Fruit fly (Drosophila melanogaster) whole organism, embryonic: ENCODE data around the gene Vha68-1.

Source experiments
- CG10209 ChIP-seq: fragments of 200-800 bp; sonication (Bioruptor generic); optimal IDR thresholded peaks from 3 replicates; lab custom pipeline; 2017; ENCODE audit warnings: missing biosample characterization, mild to moderate bottlenecking, missing genetic modification characterization, missing genetic modification reagents
- CG12744 ChIP-seq: fragments of 200-800 bp; sonication (Bioruptor generic); optimal IDR thresholded peaks from 2 replicates; lab custom pipeline; 2016; ENCODE audit warnings: missing biosample characterization, missing genetic modification characterization
- CG13296 ChIP-seq: fragments of 200-800 bp; sonication (Bioruptor generic); optimal IDR thresholded peaks from 3 replicates; lab custom pipeline; 2018; ENCODE audit warnings: missing biosample characterization, mild to moderate bottlenecking, missing genetic modification characterization
- CG13424 ChIP-seq: fragments of 200-800 bp; sonication (Bioruptor generic); optimal IDR thresholded peaks from 2 replicates; lab custom pipeline; 2019; ENCODE audit warnings: missing biosample characterization, mild to moderate bottlenecking, missing genetic modification characterization, moderate library complexity
- CG15073 ChIP-seq: fragments of 200-800 bp; sonication (Bioruptor generic); optimal IDR thresholded peaks from 2 replicates; lab custom pipeline; 2016; ENCODE audit warnings: missing biosample characterization, missing genetic modification characterization
- CG1529 ChIP-seq: fragments of 200-800 bp; sonication (Bioruptor generic); optimal IDR thresholded peaks from 3 replicates; lab custom pipeline; 2018; ENCODE audit warnings: missing biosample characterization, missing genetic modification characterization
- CG15601 ChIP-seq: fragments of 200-800 bp; sonication (Bioruptor generic); optimal IDR thresholded peaks from 3 replicates; lab custom pipeline; 2019; ENCODE audit warnings: missing biosample characterization, mild to moderate bottlenecking, missing genetic modification characterization, moderate library complexity
- CG16863 ChIP-seq: fragments of 200-800 bp; sonication (Bioruptor generic); optimal IDR thresholded peaks from 3 replicates; lab custom pipeline; 2016; ENCODE audit warnings: missing biosample characterization, missing genetic modification characterization
- CG17385 ChIP-seq: fragments of 200-800 bp; sonication (Bioruptor generic); optimal IDR thresholded peaks from 3 replicates; lab custom pipeline; 2018; ENCODE audit warnings: missing biosample characterization, mild to moderate bottlenecking, missing genetic modification characterization
- CG18011 ChIP-seq: fragments of 200-800 bp; sonication (Bioruptor generic); optimal IDR thresholded peaks from 2 replicates; lab custom pipeline; 2017; ENCODE audit warnings: missing biosample characterization, missing genetic modification characterization, mild to moderate bottlenecking, moderate library complexity, missing genotype
- CG2116 ChIP-seq: fragments of 200-800 bp; sonication (Bioruptor generic); optimal IDR thresholded peaks from 3 replicates; lab custom pipeline; 2018; ENCODE audit warnings: missing biosample characterization, mild to moderate bottlenecking, missing genetic modification characterization
- CG2199 ChIP-seq: fragments of 200-800 bp; sonication (Bioruptor generic); IDR thresholded peaks from 3 replicates; pipeline ENCODE4 v1.3.6; 2022; ENCODE audit warnings: missing biosample characterization, missing genetic modification characterization
- CG30403 ChIP-seq: fragments of 200-800 bp; sonication (Bioruptor generic); optimal IDR thresholded peaks from 3 replicates; lab custom pipeline; 2016; ENCODE audit warnings: missing biosample characterization, missing genetic modification characterization
- CG4707 ChIP-seq: fragments of 200-800 bp; sonication (Bioruptor generic); optimal IDR thresholded peaks from 2 replicates; lab custom pipeline; 2018; ENCODE audit warnings: missing biosample characterization, mild to moderate bottlenecking, missing genetic modification characterization, moderate library complexity
- CG5953 ChIP-seq: fragments of 200-800 bp; sonication (Bioruptor generic); IDR thresholded peaks from 2 replicates; pipeline ENCODE4 v1.3.6; 2022; ENCODE audit warnings: missing biosample characterization, missing genetic modification characterization
- CG6854 ChIP-seq: fragments of 200-800 bp; sonication (Bioruptor generic); optimal IDR thresholded peaks from 3 replicates; lab custom pipeline; 2017; ENCODE audit warnings: missing biosample characterization, mild to moderate bottlenecking, missing genetic modification characterization
- CG7987 ChIP-seq: fragments of 200-800 bp; sonication (Bioruptor generic); optimal IDR thresholded peaks from 2 replicates; lab custom pipeline; 2018; ENCODE audit warnings: missing biosample characterization, mild to moderate bottlenecking, missing genetic modification characterization, moderate library complexity
- CG8359 ChIP-seq: fragments of 200-800 bp; sonication (Bioruptor generic); optimal IDR thresholded peaks from 2 replicates; lab custom pipeline; 2017; ENCODE audit warnings: missing biosample characterization, mild to moderate bottlenecking, missing genetic modification characterization, borderline replicate concordance
- D ChIP-seq, 2 experiments: fragments of 200-800 bp in 1 of 2; fragments of >200 bp in 1 of 2; sonication (Bioruptor generic) in 1 of 2; optimal IDR thresholded peaks; 2 replicates in 1 of 2; 3 replicates in 1 of 2; lab custom pipeline; 2017; ENCODE audit warnings: mild to moderate bottlenecking in 1 of 2, missing biosample characterization in 1 of 2, missing genetic modification characterization in 1 of 2, missing genetic modification reagents in 1 of 2
- Dbx ChIP-seq: fragments of 200-800 bp; sonication (Bioruptor generic); IDR thresholded peaks from 3 replicates; pipeline ENCODE4 v1.3.6; 2022; ENCODE audit warnings: missing biosample characterization, missing genetic modification characterization
- E2f2 ChIP-seq: fragments of 200-800 bp; sonication (Bioruptor generic); IDR thresholded peaks from 2 replicates; pipeline ENCODE4 v1.3.6; 2022; ENCODE audit warnings: missing biosample characterization, missing genetic modification characterization
- Fer1 ChIP-seq: fragments of 200-800 bp; sonication (Bioruptor generic); optimal IDR thresholded peaks from 2 replicates; lab custom pipeline; 2017; ENCODE audit warnings: missing biosample characterization, mild to moderate bottlenecking, missing genetic modification characterization
- Gug ChIP-seq: fragments of 200-800 bp; sonication (Bioruptor generic); IDR thresholded peaks from 4 replicates; pipeline ENCODE4 v1.3.6; 2022; ENCODE audit warnings: missing biosample characterization, missing genetic modification characterization
- Hmr ChIP-seq: fragments of 200-800 bp; sonication (Bioruptor generic); optimal IDR thresholded peaks from 3 replicates; lab custom pipeline; 2017; ENCODE audit warnings: mild to moderate bottlenecking, missing biosample characterization, missing genetic modification reagents, missing genetic modification characterization
- Opbp ChIP-seq: fragments of 200-800 bp; sonication (Bioruptor generic); IDR thresholded peaks from 3 replicates; pipeline ENCODE4 v1.3.6; 2022; ENCODE audit warnings: missing biosample characterization, missing genetic modification characterization; ENCODE audit not compliant: partially characterized antibody
- Optix ChIP-seq: fragments of 200-800 bp; sonication (Bioruptor generic); IDR thresholded peaks from 3 replicates; pipeline ENCODE4 v1.3.6; 2022; ENCODE audit warnings: missing biosample characterization, missing genetic modification characterization
- Sin3A ChIP-seq: fragments of >200 bp; optimal IDR thresholded peaks from 2 replicates; lab custom pipeline; 2018
- Spps ChIP-seq: fragments of 200-800 bp; sonication (Bioruptor generic); optimal IDR thresholded peaks from 2 replicates; lab custom pipeline; 2018; ENCODE audit warnings: missing biosample characterization, mild to moderate bottlenecking, missing genetic modification characterization
- Vsx1 ChIP-seq: fragments of 200-800 bp; sonication (Bioruptor generic); optimal IDR thresholded peaks from 2 replicates; lab custom pipeline; 2017; ENCODE audit warnings: missing biosample characterization, mild to moderate bottlenecking, missing genetic modification characterization, missing genetic modification reagents
- amos ChIP-seq: fragments of 200-800 bp; sonication (Bioruptor generic); IDR thresholded peaks from 2 replicates; pipeline ENCODE4 v1.3.6; 2022; ENCODE audit warnings: missing biosample characterization, missing genetic modification characterization; ENCODE audit not compliant: partially characterized antibody
- aop ChIP-seq: fragments of 200-800 bp; sonication (Bioruptor generic); IDR thresholded peaks from 2 replicates; pipeline ENCODE4 v1.3.6; 2022; ENCODE audit warnings: missing biosample characterization, missing genetic modification characterization
- ase ChIP-seq: fragments of 200-800 bp; sonication (Bioruptor generic); IDR thresholded peaks from 3 replicates; pipeline ENCODE4 v1.3.6; 2022; ENCODE audit warnings: missing biosample characterization, missing genetic modification characterization
- ash1 ChIP-seq: fragments of 200-800 bp; sonication (Bioruptor generic); optimal IDR thresholded peaks from 2 replicates; lab custom pipeline; 2018; ENCODE audit warnings: missing biosample characterization, mild to moderate bottlenecking, missing genetic modification characterization
- bbx ChIP-seq: fragments of 200-800 bp; sonication (Bioruptor generic); IDR thresholded peaks from 2 replicates; pipeline ENCODE4 v1.3.6; 2022; ENCODE audit warnings: missing biosample characterization, missing genetic modification characterization; ENCODE audit not compliant: partially characterized antibody
- btn ChIP-seq: fragments of 200-800 bp; sonication (Bioruptor generic); optimal IDR thresholded peaks from 2 replicates; lab custom pipeline; 2016; ENCODE audit warnings: missing biosample characterization, missing genetic modification characterization
- croc ChIP-seq: fragments of 200-800 bp; sonication (Bioruptor generic); conservative IDR thresholded peaks from 3 replicates; pipeline ENCODE4 v1.3.6; 2022; ENCODE audit warnings: missing biosample characterization, missing genetic modification characterization
- fu2 ChIP-seq: fragments of 200-800 bp; sonication (Bioruptor generic); optimal IDR thresholded peaks from 2 replicates; lab custom pipeline; 2016; ENCODE audit warnings: missing biosample characterization, missing genetic modification characterization
- ind ChIP-seq: fragments of 200-800 bp; sonication (Bioruptor generic); optimal IDR thresholded peaks from 3 replicates; lab custom pipeline; 2016; ENCODE audit warnings: missing biosample characterization, missing genetic modification characterization
- lbe ChIP-seq: fragments of 200-800 bp; sonication (Bioruptor generic); optimal IDR thresholded peaks from 2 replicates; lab custom pipeline; 2016; ENCODE audit warnings: missing biosample characterization, mild to moderate bottlenecking, missing genetic modification characterization
- lilli ChIP-seq: fragments of 200-800 bp; sonication (Bioruptor generic); optimal IDR thresholded peaks from 3 replicates; lab custom pipeline; 2016; ENCODE audit warnings: missing biosample characterization, missing genetic modification characterization
- lmd ChIP-seq: fragments of 200-800 bp; sonication (Bioruptor generic); IDR thresholded peaks from 2 replicates; pipeline ENCODE4 v1.3.6; 2022; ENCODE audit warnings: missing biosample characterization, missing genetic modification characterization
- mam ChIP-seq: fragments of 200-800 bp; sonication (Bioruptor generic); optimal IDR thresholded peaks from 3 replicates; lab custom pipeline; 2016; ENCODE audit warnings: missing biosample characterization, missing genetic modification characterization
- pfk ChIP-seq: fragments of 200-800 bp; sonication (Bioruptor generic); optimal IDR thresholded peaks from 2 replicates; lab custom pipeline; 2018; ENCODE audit warnings: missing biosample characterization, mild to moderate bottlenecking, missing genetic modification characterization, moderate library complexity
- salm ChIP-seq: fragments of 200-800 bp; sonication (Bioruptor generic); optimal IDR thresholded peaks from 2 replicates; lab custom pipeline; 2018; ENCODE audit warnings: missing biosample characterization, mild to moderate bottlenecking, missing genetic modification characterization
- sens ChIP-seq: fragments of 200-800 bp; sonication (Bioruptor generic); peaks from one replicate; lab custom pipeline; 2016; ENCODE audit warnings: missing biosample characterization, missing genetic modification characterization
- slou ChIP-seq: fragments of 200-800 bp; sonication (Bioruptor generic); optimal IDR thresholded peaks from 3 replicates; lab custom pipeline; 2016; ENCODE audit warnings: missing biosample characterization, missing genetic modification characterization
- sob ChIP-seq: fragments of 200-800 bp; sonication (Bioruptor generic); IDR thresholded peaks from 2 replicates; pipeline ENCODE4 v1.3.6; 2022; ENCODE audit warnings: missing biosample characterization, missing genetic modification characterization
- sug ChIP-seq: fragments of 200-800 bp; optimal IDR thresholded peaks from 2 replicates; lab custom pipeline; 2019; ENCODE audit warnings: missing biosample characterization, mild to moderate bottlenecking, missing genetic modification characterization, moderate library complexity
- tin ChIP-seq: fragments of 200-800 bp; sonication (Bioruptor generic); optimal IDR thresholded peaks from 3 replicates; lab custom pipeline; 2016; ENCODE audit warnings: missing biosample characterization, missing genetic modification characterization
- tup ChIP-seq: fragments of 200-800 bp; sonication (Bioruptor generic); optimal IDR thresholded peaks from 2 replicates; lab custom pipeline; 2016; ENCODE audit warnings: missing biosample characterization, mild to moderate bottlenecking, missing genetic modification characterization, moderate library complexity
- vnd ChIP-seq: fragments of 200-800 bp; sonication (Bioruptor generic); IDR thresholded peaks from 3 replicates; pipeline ENCODE4 v1.3.6; 2022; ENCODE audit warnings: missing biosample characterization, missing genetic modification characterization; ENCODE audit not compliant: partially characterized antibody
- wor ChIP-seq: fragments of 200-800 bp; sonication (Bioruptor generic); IDR thresholded peaks from 2 replicates; pipeline ENCODE4 v1.3.6; 2022; ENCODE audit warnings: missing biosample characterization, missing genetic modification characterization

Gene Vha68-1

dm6 chr2L:13049136-13049535 is 45.2 kb upstream of the Vha68-1 start (continued):
- TF ChIP-seq aop (GFP tag; lab: Robert Waterston, UW), result no peak
- TF ChIP-seq CG13424, result peak; percentile 1
- TF ChIP-seq bbx, result no peak
- TF ChIP-seq tin, result no peak
- TF ChIP-seq CG18011 (GFP tag; lab: Kevin White, UChicago), result no peak
- no peak for TF ChIP-seq CG12744 (GFP tag; lab: Kevin White, UChicago)
- no peak for TF ChIP-seq CG16863 (GFP tag; lab: Kevin White, UChicago)
- no peak for TF ChIP-seq CG2199 (GFP tag; lab: Robert Waterston, UW)
- TF ChIP-seq ind (GFP tag; lab: Kevin White, UChicago), result peak; percentile 5
- TF ChIP-seq Fer1, result peak; percentile 66
- TF ChIP-seq CG5953 (GFP tag; lab: Robert Waterston, UW), result no peak
- no peak; the same call in 3 of the 4 replicates for TF ChIP-seq Gug (GFP tag; lab: Robert Waterston, UW)
- TF ChIP-seq fu2 (GFP tag; lab: Kevin White, UChicago), result no peak
- TF ChIP-seq Opbp (GFP tag; lab: Robert Waterston, UW), result no peak
- no peak for TF ChIP-seq Dbx (GFP tag; lab: Robert Waterston, UW)
- TF ChIP-seq amos (GFP tag; lab: Robert Waterston, UW), result no peak
- TF ChIP-seq slou, result peak; percentile 1
- no peak for TF ChIP-seq Vsx1
- no peak for TF ChIP-seq ash1 (GFP tag; lab: Kevin White, UChicago)
- TF ChIP-seq CG7987 (GFP tag; lab: Kevin White, UChicago), result no peak
- no peak for TF ChIP-seq sens (GFP tag; lab: Kevin White, UChicago)
- no peak for TF ChIP-seq D (optimal IDR thresholded peaks at IDR 0.05; lab: Kevin White, UChicago)
- TF ChIP-seq D (GFP tag; optimal IDR thresholded peaks at IDR 0.05; lab: Kevin White, UChicago), result no peak
- TF ChIP-seq lilli (GFP tag; lab: Kevin White, UChicago), result peak; percentile 4
- TF ChIP-seq ase (GFP tag; lab: Robert Waterston, UW), result no peak
- no peak for TF ChIP-seq vnd (GFP tag; lab: Robert Waterston, UW)
- TF ChIP-seq CG17385 (GFP tag; lab: Kevin White, UChicago), result no peak
- TF ChIP-seq Optix (GFP tag; lab: Robert Waterston, UW), result no peak
- TF ChIP-seq mam (GFP tag; lab: Kevin White, UChicago), result peak; percentile 6
- no peak for TF ChIP-seq wor
- TF ChIP-seq CG2116 (GFP tag; lab: Kevin White, UChicago), result no peak
- TF ChIP-seq salm, result no peak
- TF ChIP-seq sob (GFP tag; lab: Robert Waterston, UW), result 0 out of 2 replicates have a peak, but pooled peaks have one; percentile 27
- TF ChIP-seq Spps (tag; lab: Kevin White, UChicago), result no peak
- no peak for TF ChIP-seq tup (GFP tag; lab: Kevin White, UChicago)
- TF ChIP-seq CG8359 (GFP tag; lab: Kevin White, UChicago), result no peak
- no peak for TF ChIP-seq CG15073 (GFP tag; lab: Kevin White, UChicago)
- TF ChIP-seq CG30403 (GFP tag; lab: Kevin White, UChicago), result no peak
- no peak for TF ChIP-seq CG15601 (tag; lab: Kevin White, UChicago)
- TF ChIP-seq CG4707 (GFP tag; lab: Kevin White, UChicago), result no peak
- no peak for TF ChIP-seq CG1529 (GFP tag; lab: Kevin White, UChicago)
- no peak for TF ChIP-seq lbe (GFP tag; lab: Kevin White, UChicago)
- no peak for TF ChIP-seq CG13296
- TF ChIP-seq CG6854 (GFP tag; lab: Kevin White, UChicago), result no peak
- TF ChIP-seq Sin3A, result no peak
- no peak for TF ChIP-seq CG10209
- no peak for TF ChIP-seq btn (GFP tag; lab: Kevin White, UChicago)
- peak; percentile 48 for TF ChIP-seq Hmr
- no peak for TF ChIP-seq lmd
- TF ChIP-seq croc (GFP tag; lab: Robert Waterston, UW), result no peak
- TF ChIP-seq E2f2, result no peak
- TF ChIP-seq sug, result peak; percentile 13
- TF ChIP-seq pfk, result no peak
